Worm (Caenorhabditis elegans) whole organism, L1 larva: Measurements from ENCODE around the gene cfap-20.

Source experiments
- blmp-1 ChIP-seq: fragments of 150-350 bp; optimal IDR thresholded peaks from 2 replicates; lab custom pipeline; 2014; ENCODE audit warnings: missing biosample characterization, missing genetic modification characterization
- ceh-90 ChIP-seq: sonication (generic microtip); optimal IDR thresholded peaks from 2 replicates; lab custom pipeline; 2016; ENCODE audit warnings: missing genetic modification characterization, missing compliant biosample characterization
- jun-1 ChIP-seq: fragments of 150-350 bp; optimal IDR thresholded peaks from 2 replicates; lab custom pipeline; 2014; ENCODE audit warnings: missing biosample characterization, missing genetic modification reagents, missing genetic modification characterization
- mab-9 ChIP-seq: fragments of 200-800 bp; sonication (Bioruptor generic); IDR thresholded peaks from 2 replicates; pipeline ENCODE4 v1.3.6; 2022; ENCODE audit warnings: missing genetic modification reagents, missing genetic modification characterization, missing compliant biosample characterization
- nhr-12 ChIP-seq: sonication (generic microtip); optimal IDR thresholded peaks from 2 replicates; lab custom pipeline; 2017; ENCODE audit warnings: missing biosample characterization, missing genetic modification characterization
- nhr-237 ChIP-seq: fragments of 150-350 bp; optimal IDR thresholded peaks from 2 replicates; lab custom pipeline; 2014; ENCODE audit warnings: missing biosample characterization, missing genetic modification characterization
- unc-62 ChIP-seq: fragments of 150-350 bp; optimal IDR thresholded peaks from 2 replicates; lab custom pipeline; 2014; ENCODE audit warnings: missing biosample characterization, missing genetic modification reagents, missing genetic modification characterization

- TF ChIP-seq ceh-90 (tag; lab: Kevin White, UChicago) = no peak
- TF ChIP-seq nhr-12 = no peak
- no peak for TF ChIP-seq mab-9 (GFP tag; lab: Robert Waterston, UW)
- TF ChIP-seq blmp-1 (tag; lab: Kevin White, UChicago) = no peak
- no peak for TF ChIP-seq jun-1 (tag; lab: Kevin White, UChicago)
- TF ChIP-seq nhr-237 = no peak
- no peak for TF ChIP-seq unc-62 (GFP tag; lab: Kevin White, UChicago)
These were observed 3.1 kb downstream of the cfap-20 start for ce11 chrIII:3534185-3534584.
